Fruit fly (Drosophila melanogaster) whole organism, embryonic: ENCODE results near the gene Sytbeta.
A peak's percentile ranks its signal among the peaks of the same experiment; 100 is the strongest.

ENCODE experiments used
- Blimp-1 ChIP-seq: fragments of 200-800 bp; sonication (Bioruptor generic); optimal IDR thresholded peaks from 3 replicates; lab custom pipeline; 2018; ENCODE audit warnings: missing biosample characterization, missing genetic modification characterization, mild to moderate bottlenecking, moderate library complexity, missing genetic modification reagents
- CG10147 ChIP-seq: fragments of 200-800 bp; sonication (Bioruptor generic); optimal IDR thresholded peaks from 2 replicates; lab custom pipeline; 2019; ENCODE audit warnings: missing biosample characterization, mild to moderate bottlenecking, missing genetic modification characterization, moderate library complexity
- CG11695 ChIP-seq: fragments of 200-800 bp; sonication (Bioruptor generic); IDR thresholded peaks from 3 replicates; pipeline ENCODE4 v1.3.6; 2022; ENCODE audit warnings: missing biosample characterization, missing genetic modification characterization
- CG12942 ChIP-seq: fragments of 200-800 bp; sonication (Bioruptor generic); optimal IDR thresholded peaks from 3 replicates; lab custom pipeline; 2016; ENCODE audit warnings: missing biosample characterization, missing genetic modification characterization
- CG14860 ChIP-seq: fragments of 200-800 bp; sonication (Bioruptor generic); IDR thresholded peaks from 3 replicates; pipeline ENCODE4 v1.3.6; 2022; ENCODE audit warnings: missing biosample characterization, missing genetic modification characterization; ENCODE audit not compliant: partially characterized antibody
- CG15479 ChIP-seq: fragments of 200-800 bp; sonication (Bioruptor generic); optimal IDR thresholded peaks from 3 replicates; lab custom pipeline; 2019; ENCODE audit warnings: missing biosample characterization, mild to moderate bottlenecking, missing genetic modification characterization, moderate library complexity
- CG15696 ChIP-seq: fragments of 200-800 bp; sonication (Bioruptor generic); optimal IDR thresholded peaks from 2 replicates; lab custom pipeline; 2019; ENCODE audit warnings: missing biosample characterization, mild to moderate bottlenecking, missing genetic modification characterization, moderate library complexity
- CG17186 ChIP-seq: fragments of 200-800 bp; sonication (Bioruptor generic); optimal IDR thresholded peaks from 3 replicates; lab custom pipeline; 2017; ENCODE audit warnings: missing biosample characterization, missing genetic modification reagents, missing genetic modification characterization
- CG17829 ChIP-seq: fragments of 200-800 bp; optimal IDR thresholded peaks from 2 replicates; lab custom pipeline; 2019; ENCODE audit warnings: missing biosample characterization, mild to moderate bottlenecking, missing genetic modification characterization, moderate library complexity
- CG1792 ChIP-seq: fragments of 200-800 bp; sonication (Bioruptor generic); optimal IDR thresholded peaks from 2 replicates; lab custom pipeline; 2016; ENCODE audit warnings: missing biosample characterization, missing genetic modification characterization
- CG18599 ChIP-seq: fragments of 200-800 bp; sonication (Bioruptor generic); optimal IDR thresholded peaks from 3 replicates; lab custom pipeline; 2017; ENCODE audit warnings: missing biosample characterization, missing genetic modification characterization, mild to moderate bottlenecking, moderate library complexity, missing genetic modification reagents
- CG18619 ChIP-seq: fragments of 200-800 bp; sonication (Bioruptor generic); optimal IDR thresholded peaks from 3 replicates; lab custom pipeline; 2017; ENCODE audit warnings: missing biosample characterization, mild to moderate bottlenecking, missing genetic modification characterization
- CG2120 ChIP-seq: fragments of 200-800 bp; sonication (Bioruptor generic); optimal IDR thresholded peaks from 3 replicates; lab custom pipeline; 2016; ENCODE audit warnings: missing biosample characterization, missing genetic modification characterization
- CG2129 ChIP-seq: fragments of 200-800 bp; sonication (Bioruptor generic); IDR thresholded peaks from 2 replicates; pipeline ENCODE4 v1.3.6; 2022; ENCODE audit warnings: missing biosample characterization, missing genetic modification characterization; ENCODE audit not compliant: partially characterized antibody
- CG32767 ChIP-seq: fragments of 200-800 bp; sonication (Bioruptor generic); IDR thresholded peaks from 2 replicates; pipeline ENCODE4 v1.3.6; 2022; ENCODE audit warnings: missing biosample characterization, missing genetic modification characterization
- CG34224 ChIP-seq: fragments of 200-800 bp; sonication (Bioruptor generic); IDR thresholded peaks from 3 replicates; pipeline ENCODE4 v1.3.6; 2022; ENCODE audit warnings: missing biosample characterization, missing genetic modification characterization; ENCODE audit not compliant: partially characterized antibody
- CG4282 ChIP-seq: fragments of 200-800 bp; sonication (Bioruptor generic); optimal IDR thresholded peaks from 2 replicates; lab custom pipeline; 2016; ENCODE audit warnings: missing biosample characterization, missing genetic modification characterization
- CG6791 ChIP-seq: fragments of 200-800 bp; sonication (Bioruptor generic); IDR thresholded peaks from 3 replicates; pipeline ENCODE4 v1.3.6; 2022; ENCODE audit warnings: missing biosample characterization, missing genetic modification characterization; ENCODE audit not compliant: partially characterized antibody
- CG7786 ChIP-seq: fragments of 200-800 bp; sonication (Bioruptor generic); optimal IDR thresholded peaks from 2 replicates; lab custom pipeline; 2016; ENCODE audit warnings: missing biosample characterization, missing genetic modification characterization
- CG8281 ChIP-seq: fragments of 200-800 bp; sonication (Bioruptor generic); optimal IDR thresholded peaks from 2 replicates; lab custom pipeline; 2018; ENCODE audit warnings: missing biosample characterization, mild to moderate bottlenecking, missing genetic modification characterization, moderate library complexity
- CG9609 ChIP-seq: fragments of 200-800 bp; sonication (Bioruptor generic); optimal IDR thresholded peaks from 3 replicates; lab custom pipeline; 2016; ENCODE audit warnings: missing biosample characterization, missing genetic modification characterization
- CG9797 ChIP-seq: fragments of 200-800 bp; sonication (Bioruptor generic); optimal IDR thresholded peaks from 3 replicates; lab custom pipeline; 2018; ENCODE audit warnings: missing biosample characterization, mild to moderate bottlenecking, missing genetic modification characterization
- Camta ChIP-seq: fragments of 200-800 bp; sonication (Bioruptor generic); optimal IDR thresholded peaks from 2 replicates; lab custom pipeline; 2016; ENCODE audit warnings: missing biosample characterization, missing genetic modification characterization
- D ChIP-seq, 2 experiments: fragments of 200-800 bp in 1 of 2; fragments of >200 bp in 1 of 2; sonication (Bioruptor generic) in 1 of 2; optimal IDR thresholded peaks; 2 replicates in 1 of 2; 3 replicates in 1 of 2; lab custom pipeline; 2017; ENCODE audit warnings: mild to moderate bottlenecking in 1 of 2, missing biosample characterization in 1 of 2, missing genetic modification characterization in 1 of 2, missing genetic modification reagents in 1 of 2
- D19B ChIP-seq: fragments of 200-800 bp; sonication (Bioruptor generic); optimal IDR thresholded peaks from 2 replicates; lab custom pipeline; 2017; ENCODE audit warnings: missing biosample characterization, mild to moderate bottlenecking, missing genetic modification characterization
- Dll ChIP-seq: fragments of 200-800 bp; sonication (Bioruptor generic); IDR thresholded peaks from 4 replicates; pipeline ENCODE4 v1.3.6; 2022; ENCODE audit warnings: missing biosample characterization, missing genetic modification characterization; ENCODE audit not compliant: partially characterized antibody
- Doc3 ChIP-seq: fragments of 200-800 bp; sonication (Bioruptor generic); IDR thresholded peaks from 3 replicates; pipeline ENCODE4 v1.3.6; 2022; ENCODE audit warnings: missing biosample characterization, missing genetic modification characterization; ENCODE audit not compliant: partially characterized antibody
- Ets65A ChIP-seq: fragments of 200-800 bp; sonication (Bioruptor generic); peaks from one replicate; lab custom pipeline; 2016; ENCODE audit warnings: missing biosample characterization, missing genetic modification characterization
- Lhr ChIP-seq: fragments of 200-800 bp; sonication (Bioruptor generic); optimal IDR thresholded peaks from 3 replicates; lab custom pipeline; 2017; ENCODE audit warnings: mild to moderate bottlenecking, missing biosample characterization, missing genetic modification reagents, missing genetic modification characterization
- Myb ChIP-seq: fragments of 200-800 bp; sonication (Bioruptor generic); optimal IDR thresholded peaks from 2 replicates; lab custom pipeline; 2016; ENCODE audit warnings: missing biosample characterization, missing genetic modification characterization
- Opbp ChIP-seq: fragments of 200-800 bp; sonication (Bioruptor generic); IDR thresholded peaks from 3 replicates; pipeline ENCODE4 v1.3.6; 2022; ENCODE audit warnings: missing biosample characterization, missing genetic modification characterization; ENCODE audit not compliant: partially characterized antibody
- Sox100B ChIP-seq: fragments of 200-800 bp; sonication (Bioruptor generic); optimal IDR thresholded peaks from 3 replicates; lab custom pipeline; 2018; ENCODE audit warnings: missing biosample characterization, mild to moderate bottlenecking, missing genetic modification characterization
- Stat92E ChIP-seq, 3 experiments: fragments of >200 bp in 2 of 3; fragments of 200-800 bp in 1 of 3; sonication (Bioruptor generic) in 1 of 3; optimal IDR thresholded peaks; 2 replicates each; lab custom pipeline; 2017 to 2019; ENCODE audit warnings: missing biosample characterization in 3 of 3, missing genetic modification characterization in 3 of 3, mild to moderate bottlenecking in 1 of 3, moderate library complexity in 1 of 3
- Tbp ChIP-seq: fragments of >200 bp; optimal IDR thresholded peaks from 2 replicates; lab custom pipeline; 2018; ENCODE audit warnings: missing biosample characterization, missing genetic modification characterization
- Trl ChIP-seq, 3 experiments: fragments of >200 bp in 2 of 3; fragments of 200-800 bp in 1 of 3; sonication (Bioruptor generic) in 1 of 3; optimal IDR thresholded peaks; 2 replicates in 1 of 3; 3 replicates in 2 of 3; lab custom pipeline; 2016 to 2017; ENCODE audit warnings: missing biosample characterization in 1 of 3, missing genetic modification characterization in 1 of 3
- ara ChIP-seq: fragments of 200-800 bp; sonication (Bioruptor generic); IDR thresholded peaks from 2 replicates; pipeline ENCODE4 v1.3.6; 2022; ENCODE audit warnings: missing biosample characterization, missing genetic modification characterization
- cad ChIP-seq: fragments of >200 bp; optimal IDR thresholded peaks from 2 replicates; lab custom pipeline; 2017; ENCODE audit warnings: missing biosample characterization, missing genetic modification characterization
- chif ChIP-seq, 2 experiments: fragments of 200-800 bp; sonication (Bioruptor generic); optimal IDR thresholded peaks; 3 replicates each; lab custom pipeline; 2016; ENCODE audit warnings: missing biosample characterization in 2 of 2, missing genetic modification characterization in 2 of 2
- crol ChIP-seq: fragments of 200-800 bp; sonication (Bioruptor generic); IDR thresholded peaks from 2 replicates; pipeline ENCODE4 v1.3.6; 2022; ENCODE audit warnings: missing biosample characterization, missing genetic modification characterization
- grau ChIP-seq: fragments of 200-800 bp; optimal IDR thresholded peaks from 3 replicates; lab custom pipeline; 2019; ENCODE audit warnings: missing biosample characterization, mild to moderate bottlenecking, missing genetic modification characterization, moderate library complexity
- hb ChIP-seq: fragments of 200-800 bp; sonication (Bioruptor generic); IDR thresholded peaks from 3 replicates; pipeline ENCODE4 v1.3.6; 2022; ENCODE audit warnings: missing biosample characterization, missing genetic modification characterization; ENCODE audit not compliant: partially characterized antibody
- kni ChIP-seq: fragments of 200-800 bp; sonication (Bioruptor generic); optimal IDR thresholded peaks from 3 replicates; lab custom pipeline; 2017; ENCODE audit warnings: mild to moderate bottlenecking, missing biosample characterization, missing genetic modification reagents, missing genetic modification characterization
- lmd ChIP-seq: fragments of 200-800 bp; sonication (Bioruptor generic); IDR thresholded peaks from 2 replicates; pipeline ENCODE4 v1.3.6; 2022; ENCODE audit warnings: missing biosample characterization, missing genetic modification characterization
- org-1 ChIP-seq: fragments of 200-800 bp; sonication (Bioruptor generic); optimal IDR thresholded peaks from 2 replicates; lab custom pipeline; 2017; ENCODE audit warnings: missing biosample characterization, missing genetic modification characterization
- otp ChIP-seq: fragments of 200-800 bp; sonication (Bioruptor generic); IDR thresholded peaks from 3 replicates; pipeline ENCODE4, ENCODE4 v1.3.6; 2022; ENCODE audit warnings: missing biosample characterization, missing genetic modification characterization
- pita ChIP-seq: fragments of 200-800 bp; sonication (Bioruptor generic); optimal IDR thresholded peaks from 2 replicates; lab custom pipeline; 2017; ENCODE audit warnings: missing biosample characterization, mild to moderate bottlenecking, missing genetic modification characterization
- sens-2 ChIP-seq: fragments of 200-800 bp; sonication (Bioruptor generic); IDR thresholded peaks from 2 replicates; pipeline ENCODE4 v1.3.6; 2022; ENCODE audit warnings: missing biosample characterization, missing genetic modification characterization
- slou ChIP-seq: fragments of 200-800 bp; sonication (Bioruptor generic); optimal IDR thresholded peaks from 3 replicates; lab custom pipeline; 2016; ENCODE audit warnings: missing biosample characterization, missing genetic modification characterization
- tll ChIP-seq, 2 experiments: fragments of 200-800 bp in 1 of 2; fragments of >200 bp in 1 of 2; sonication (Bioruptor generic) in 1 of 2; optimal IDR thresholded peaks; 2 replicates each; lab custom pipeline; 2017 to 2019; ENCODE audit warnings: missing biosample characterization in 2 of 2, missing genetic modification characterization in 2 of 2, mild to moderate bottlenecking in 1 of 2, moderate library complexity in 1 of 2

The Sytbeta gene

DNA sequence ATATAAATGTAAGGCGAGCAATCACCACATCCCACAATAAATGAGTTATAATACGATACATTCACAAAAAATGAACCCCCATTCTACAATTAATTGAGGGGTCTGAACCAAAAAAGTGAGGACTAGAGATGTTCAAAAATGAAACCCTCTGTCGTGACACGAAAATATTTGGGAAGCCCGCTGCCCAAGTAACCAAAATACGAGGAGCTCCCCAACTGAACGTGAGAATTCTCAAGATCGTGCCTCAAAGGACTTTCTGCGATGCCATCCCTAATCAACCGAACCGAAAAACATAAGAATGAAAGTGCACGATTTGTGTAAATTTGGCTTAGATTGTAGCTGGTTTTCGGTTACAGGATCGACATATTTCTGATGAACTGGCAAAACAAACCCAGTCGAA lies 90.3 kb downstream of the Sytbeta start, which contains the start of gene Ocho (continued):
- TF ChIP-seq Dll (peak; percentile 64; the same call in 3 of the 4 replicates), CG8281 (tag; lab: Kevin White, UChicago) (no peak), Tbp (GFP tag; lab: Kevin White, UChicago) (no peak), ara (no peak), CG15696 (tag; lab: Kevin White, UChicago) (peak; percentile 72), CG18599 (no peak), Trl (optimal IDR thresholded peaks at IDR 0.05; lab: Kevin White, UChicago) (no peak), Trl (GFP tag; optimal IDR thresholded peaks at IDR 0.05; lab: Kevin White, UChicago) (no peak), CG2129 (GFP tag; lab: Robert Waterston, UW) (peak; percentile 61), org-1 (no peak), Myb (GFP tag; lab: Kevin White, UChicago) (no peak), CG9797 (no peak), hb (no peak), CG32767 (GFP tag; lab: Robert Waterston, UW) (no peak), pita (GFP tag; lab: Kevin White, UChicago) (no peak), CG17829 (tag; lab: Kevin White, UChicago) (peak; percentile 17), Opbp (GFP tag; lab: Robert Waterston, UW) (peak; percentile 64; the same call in 2 of the 3 replicates)

DNA sequence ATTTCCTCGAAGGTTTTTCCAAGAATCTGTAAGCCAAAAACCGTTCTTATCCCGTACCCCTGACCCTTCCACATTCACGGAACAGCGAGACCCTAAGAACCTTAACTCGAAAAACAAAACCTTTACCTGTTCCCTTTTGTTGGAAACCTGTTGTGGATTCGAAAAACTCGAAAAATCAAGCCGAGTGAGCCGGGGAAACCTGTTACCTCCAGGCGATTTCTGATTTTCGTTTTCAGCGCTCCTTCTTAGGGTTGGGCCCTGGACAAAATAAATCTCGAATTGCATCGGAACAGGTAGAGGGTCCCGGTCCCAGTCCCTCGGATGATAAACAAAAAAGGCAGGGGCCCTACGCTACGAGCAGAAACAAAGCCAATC lies 91.5 kb downstream of the Sytbeta start:
- TF ChIP-seq sens-2 (GFP tag; lab: Robert Waterston, UW) (no peak), CG7786 (GFP tag; lab: Kevin White, UChicago) (no peak), otp (GFP tag; lab: Robert Waterston, UW) (no peak), D (optimal IDR thresholded peaks at IDR 0.05; lab: Kevin White, UChicago) (peak; percentile 28), D (GFP tag; optimal IDR thresholded peaks at IDR 0.05; lab: Kevin White, UChicago) (no peak), CG10147 (GFP tag; lab: Kevin White, UChicago) (no peak), grau (tag; lab: Kevin White, UChicago) (no peak), Stat92E (GFP tag; optimal IDR thresholded peaks at IDR 0.05; lab: Kevin White, UChicago) (peak in 1 of 3 experiments; percentile 98), Ets65A (no peak), lmd (GFP tag; lab: Robert Waterston, UW) (no peak), crol (GFP tag; lab: Robert Waterston, UW) (peak; percentile 39), CG17186 (GFP tag; lab: Kevin White, UChicago) (no peak), CG2120 (no peak), Opbp (GFP tag; lab: Robert Waterston, UW) (peak; percentile 15; the same call in 1 of the 3 replicates), Lhr (no peak), CG1792 (no peak), CG4282 (GFP tag; lab: Kevin White, UChicago) (no peak), CG12942 (GFP tag; lab: Kevin White, UChicago) (no peak), CG14860 (GFP tag; lab: Robert Waterston, UW) (no peak), Blimp-1 (GFP tag; lab: Kevin White, UChicago) (peak; percentile 51), CG11695 (GFP tag; lab: Robert Waterston, UW) (no peak), cad (GFP tag; lab: Kevin White, UChicago) (peak; percentile 48), slou (GFP tag; lab: Kevin White, UChicago) (no peak), CG18619 (GFP tag; lab: Kevin White, UChicago) (no peak), Doc3 (GFP tag; lab: Robert Waterston, UW) (no peak), CG15479 (GFP tag; lab: Kevin White, UChicago) (peak; percentile 61), CG9609 (GFP tag; lab: Kevin White, UChicago) (no peak), Camta (no peak), Sox100B (GFP tag; lab: Kevin White, UChicago) (no peak), CG6791 (no peak), kni (GFP tag; lab: Kevin White, UChicago) (peak; percentile 63), chif (GFP tag; optimal IDR thresholded peaks at IDR 0.05; lab: Kevin White, UChicago) (no peak), CG34224 (GFP tag; lab: Robert Waterston, UW) (no peak), D19B (no peak), tll (GFP tag; optimal IDR thresholded peaks at IDR 0.05; lab: Kevin White, UChicago) (peak in 1 of 2 experiments; percentile 92)
